Fruit fly (Drosophila melanogaster): ENCODE data around the gene Cmpk.

Cmpk gene

DNA sequence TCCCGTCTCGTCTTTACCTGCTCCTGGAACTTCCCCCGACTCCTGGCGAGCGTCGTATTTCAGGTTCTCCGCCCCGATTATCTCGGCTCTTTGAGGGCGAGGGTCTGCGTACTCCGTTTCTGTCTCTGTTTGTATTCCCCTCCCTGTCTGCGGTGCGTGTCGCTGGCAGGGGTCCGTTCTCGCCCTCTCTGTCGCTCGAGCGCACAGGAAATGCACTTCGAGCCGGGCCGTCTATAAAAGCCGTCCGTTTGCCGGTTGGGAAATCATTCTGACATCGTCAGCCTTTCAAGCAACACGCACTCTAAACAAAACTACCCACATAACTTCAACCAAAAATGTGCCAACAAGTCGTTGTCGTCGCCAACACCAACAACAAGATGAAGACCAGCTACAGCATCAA is 44.6 kb downstream of the Cmpk start:
- TF ChIP-seq CG33557 (GFP tag; optimal IDR thresholded peaks at IDR 0.05) (peak; percentile 24), CG8290 (GFP tag; optimal IDR thresholded peaks at IDR 0.05) (peak; percentile 4), CG8290 (tag; optimal IDR thresholded peaks at IDR 0.05) (no peak), ci (GFP tag; IDR thresholded peaks at IDR 0.05) (0 out of 3 replicates have a peak, but pooled peaks have one; percentile 20), sens (GFP tag) (peak; percentile 85), ham (GFP tag; IDR thresholded peaks at IDR 0.05) (no peak), CG30431 (GFP tag; optimal IDR thresholded peaks at IDR 0.05) (no peak), tll (GFP tag; optimal IDR thresholded peaks at IDR 0.05) (peak in 1 of 2 experiments; percentile 71), CG14441 (GFP tag; IDR thresholded peaks at IDR 0.05) (no peak), CG7745 (tag; optimal IDR thresholded peaks at IDR 0.05) (peak; percentile 15), CG12744 (GFP tag; optimal IDR thresholded peaks at IDR 0.05) (no peak), CG17829 (tag; optimal IDR thresholded peaks at IDR 0.05) (peak; percentile 18), Rx (GFP tag; IDR thresholded peaks at IDR 0.05) (no peak), ab (GFP tag; optimal IDR thresholded peaks at IDR 0.05) (no peak), crol (GFP tag; IDR thresholded peaks at IDR 0.05) (peak; percentile 72), Six4 (GFP tag; optimal IDR thresholded peaks at IDR 0.05) (peak; percentile 43), CG12769 (tag; optimal IDR thresholded peaks at IDR 0.05) (no peak), CG9876 (GFP tag; optimal IDR thresholded peaks at IDR 0.05) (peak; percentile 17), Nf-YB (GFP tag; optimal IDR thresholded peaks at IDR 0.05) (peak; percentile 28), cad (GFP tag; optimal IDR thresholded peaks at IDR 0.05) (peak; percentile 37), CG8388 (GFP tag; optimal IDR thresholded peaks at IDR 0.05) (no peak), chn (GFP tag; optimal IDR thresholded peaks at IDR 0.05) (peak; percentile 49), kni (GFP tag; optimal IDR thresholded peaks at IDR 0.05) (peak; percentile 91), Spps (tag; optimal IDR thresholded peaks at IDR 0.05) (no peak), CG12942 (GFP tag; optimal IDR thresholded peaks at IDR 0.05) (no peak), HLH4C (GFP tag; IDR thresholded peaks at IDR 0.05; ENCODE audit: partially characterized antibody) (no peak), Deaf1 (tag; optimal IDR thresholded peaks at IDR 0.05) (peak; percentile 14), gcm (GFP tag; optimal IDR thresholded peaks at IDR 0.05) (peak; percentile 22), zen (tag; optimal IDR thresholded peaks at IDR 0.05) (peak; percentile 37), Tbp (GFP tag; optimal IDR thresholded peaks at IDR 0.05) (peak; percentile 74), CG12391 (tag; optimal IDR thresholded peaks at IDR 0.05) (no peak), CG10147 (GFP tag; optimal IDR thresholded peaks at IDR 0.05) (no peak), z (GFP tag; IDR thresholded peaks at IDR 0.05) (peak; percentile 57; the same call in 1 of the 3 replicates), ken (GFP tag; IDR thresholded peaks at IDR 0.05) (0 out of 3 replicates have a peak, but pooled peaks have one; percentile 33), Taf1 (GFP tag; IDR thresholded peaks at IDR 0.05) (no peak), dmrt11E (tag; optimal IDR thresholded peaks at IDR 0.05) (peak; percentile 17), ems (GFP tag; optimal IDR thresholded peaks at IDR 0.05) (no peak), gt (GFP tag; IDR thresholded peaks at IDR 0.05) (no peak), chm (GFP tag; IDR thresholded peaks at IDR 0.05) (peak; percentile 27; the same call in 1 of the 2 replicates), otp (GFP tag; IDR thresholded peaks at IDR 0.05) (peak; percentile 49; the same call in 1 of the 3 replicates), NC2α (GFP tag; optimal IDR thresholded peaks at IDR 0.05) (peak; percentile 50), CG2199 (GFP tag; IDR thresholded peaks at IDR 0.05) (peak; percentile 62; the same call in 1 of the 3 replicates), CG1832 (GFP tag; optimal IDR thresholded peaks at IDR 0.05) (peak; percentile 88), odd (GFP tag; optimal IDR thresholded peaks at IDR 0.05) (peak; percentile 14), CG10321 (GFP tag; IDR thresholded peaks at IDR 0.05) (no peak), gsb-n (tag; optimal IDR thresholded peaks at IDR 0.05) (peak; percentile 42), fd102C (GFP tag; optimal IDR thresholded peaks at IDR 0.05) (peak; percentile 59), insv (GFP tag; optimal IDR thresholded peaks at IDR 0.05) (peak in 1 of 2 experiments; percentile 74), CG11560 (tag; IDR thresholded peaks at IDR 0.05) (no peak), NC2β (GFP tag; optimal IDR thresholded peaks at IDR 0.05) (peak; percentile 28), bbx (GFP tag; IDR thresholded peaks at IDR 0.05; ENCODE audit: partially characterized antibody) (peak; percentile 9; the same call in 1 of the 2 replicates)

All from whole organism, embryonic.